Worm (Caenorhabditis elegans) whole organism, late embryonic: Measurements from ENCODE around the gene fbxa-61.

Source experiments
- C08G9.2 ChIP-seq: sonication (generic microtip); optimal IDR thresholded peaks from 2 replicates; lab custom pipeline; 2016; ENCODE audit warnings: mild to moderate bottlenecking, missing genetic modification characterization, moderate library complexity, missing compliant biosample characterization
- F13H6.1 ChIP-seq: sonication (generic microtip); optimal IDR thresholded peaks from 2 replicates; lab custom pipeline; 2016; ENCODE audit warnings: missing genetic modification characterization, missing compliant biosample characterization
- T23F11.4 ChIP-seq: fragments of 200-800 bp; sonication (Bioruptor generic); optimal IDR thresholded peaks from 2 replicates; lab custom pipeline; 2018; ENCODE audit warnings: mild to moderate bottlenecking, missing genetic modification characterization, missing compliant biosample characterization
- Y22D7AL.16 ChIP-seq: sonication (generic microtip); optimal IDR thresholded peaks from 2 replicates; lab custom pipeline; 2016; ENCODE audit warnings: missing genetic modification characterization, missing compliant biosample characterization
- ahr-1 ChIP-seq: sonication (generic microtip); optimal IDR thresholded peaks from 2 replicates; lab custom pipeline; 2016; ENCODE audit warnings: missing genetic modification characterization, missing compliant biosample characterization
- ceh-2 ChIP-seq: sonication (generic microtip); optimal IDR thresholded peaks from 2 replicates; lab custom pipeline; 2016; ENCODE audit warnings: missing genotype, missing genetic modification characterization, missing compliant biosample characterization
- ceh-22 ChIP-seq: sonication (generic microtip); optimal IDR thresholded peaks from 2 replicates; lab custom pipeline; 2017; ENCODE audit warnings: missing biosample characterization, missing genetic modification characterization
- ceh-24 ChIP-seq: sonication (generic microtip); optimal IDR thresholded peaks from 2 replicates; lab custom pipeline; 2016; ENCODE audit warnings: mild to moderate bottlenecking, missing genetic modification characterization, missing compliant biosample characterization
- ceh-31 ChIP-seq: sonication (generic microtip); optimal IDR thresholded peaks from 2 replicates; lab custom pipeline; 2016; ENCODE audit warnings: missing genetic modification characterization, missing compliant biosample characterization
- ceh-34 ChIP-seq: sonication (generic microtip); optimal IDR thresholded peaks from 2 replicates; lab custom pipeline; 2016; ENCODE audit warnings: mild to moderate bottlenecking, missing genetic modification characterization, missing compliant biosample characterization
- ceh-45 ChIP-seq: fragments of 200-800 bp; sonication (Bioruptor generic); IDR thresholded peaks from 2 replicates; pipeline ENCODE4 v1.3.6; 2022; ENCODE audit warnings: missing genetic modification reagents, missing genetic modification characterization, missing compliant biosample characterization
- ceh-48 ChIP-seq: sonication (generic microtip); optimal IDR thresholded peaks from 2 replicates; lab custom pipeline; 2016; ENCODE audit warnings: missing genetic modification characterization, inconsistent platforms, missing compliant biosample characterization
- ceh-6 ChIP-seq: fragments of 200-800 bp; sonication (Bioruptor generic); optimal IDR thresholded peaks from 2 replicates; lab custom pipeline; 2018; ENCODE audit warnings: mild to moderate bottlenecking, missing genetic modification characterization, missing compliant biosample characterization
- ceh-9 ChIP-seq: sonication (generic microtip); optimal IDR thresholded peaks from 2 replicates; lab custom pipeline; 2016; ENCODE audit warnings: mild to moderate bottlenecking, missing genetic modification characterization, inconsistent platforms, missing compliant biosample characterization
- che-1 ChIP-seq: sonication (generic microtip); optimal IDR thresholded peaks from 2 replicates; lab custom pipeline; 2016; ENCODE audit warnings: mild to moderate bottlenecking, missing genetic modification characterization, missing compliant biosample characterization
- elt-2 ChIP-seq: sonication (generic microtip); optimal IDR thresholded peaks from 2 replicates; lab custom pipeline; 2016; ENCODE audit warnings: missing genetic modification reagents, missing genetic modification characterization, missing compliant biosample characterization
- eyg-1 ChIP-seq: sonication (generic microtip); optimal IDR thresholded peaks from 2 replicates; lab custom pipeline; 2016; ENCODE audit warnings: missing genotype, missing genetic modification characterization, missing compliant biosample characterization
- fax-1 ChIP-seq: sonication (generic microtip); optimal IDR thresholded peaks from 2 replicates; lab custom pipeline; 2016; ENCODE audit warnings: missing genotype, missing genetic modification characterization, missing compliant biosample characterization
- hlh-15 ChIP-seq: sonication (generic microtip); optimal IDR thresholded peaks from 2 replicates; lab custom pipeline; 2016; ENCODE audit warnings: missing genetic modification characterization, missing compliant biosample characterization
- hlh-30 ChIP-seq: sonication (generic microtip); optimal IDR thresholded peaks from 2 replicates; lab custom pipeline; 2017; ENCODE audit warnings: antibody characterized with exemption, missing genetic modification characterization, missing compliant biosample characterization; ENCODE audit not compliant: insufficient read depth
- hlh-6 ChIP-seq: sonication (generic microtip); optimal IDR thresholded peaks from 2 replicates; lab custom pipeline; 2016; ENCODE audit warnings: missing genotype, missing genetic modification characterization, missing compliant biosample characterization
- hlh-8 ChIP-seq: sonication (generic microtip); optimal IDR thresholded peaks from 2 replicates; lab custom pipeline; 2016; ENCODE audit warnings: missing genotype, missing genetic modification characterization, missing compliant biosample characterization
- nhr-11 ChIP-seq: fragments of 150-350 bp; optimal IDR thresholded peaks from 2 replicates; lab custom pipeline; 2014; ENCODE audit warnings: missing biosample characterization, missing genetic modification characterization
- npax-4 ChIP-seq: sonication (generic microtip); optimal IDR thresholded peaks from 2 replicates; lab custom pipeline; 2016; ENCODE audit warnings: missing genetic modification characterization, missing compliant biosample characterization
- pat-9 ChIP-seq: fragments of 200-800 bp; sonication (Bioruptor generic); optimal IDR thresholded peaks from 2 replicates; lab custom pipeline; 2018; ENCODE audit warnings: mild to moderate bottlenecking, missing genetic modification characterization, moderate library complexity, missing compliant biosample characterization
- pax-1 ChIP-seq: fragments of 150-350 bp; optimal IDR thresholded peaks from 2 replicates; lab custom pipeline; 2014; ENCODE audit warnings: missing biosample characterization, missing genetic modification characterization
- pha-2 ChIP-seq: sonication (generic microtip); optimal IDR thresholded peaks from 2 replicates; lab custom pipeline; 2017; ENCODE audit warnings: mild to moderate bottlenecking, missing genetic modification characterization, missing compliant biosample characterization
- pqm-1 ChIP-seq: sonication (generic microtip); optimal IDR thresholded peaks from 2 replicates; lab custom pipeline; 2016; ENCODE audit warnings: missing genetic modification characterization, missing compliant biosample characterization
- rnt-1 ChIP-seq: sonication (generic microtip); optimal IDR thresholded peaks from 2 replicates; lab custom pipeline; 2016; ENCODE audit warnings: missing genetic modification characterization, missing compliant biosample characterization
- sox-4 ChIP-seq: sonication (generic microtip); optimal IDR thresholded peaks from 2 replicates; lab custom pipeline; 2017; ENCODE audit warnings: mild to moderate bottlenecking, missing genetic modification characterization, inconsistent platforms, missing compliant biosample characterization
- tbx-2 ChIP-seq: sonication (generic microtip); optimal IDR thresholded peaks from 2 replicates; lab custom pipeline; 2016; ENCODE audit warnings: missing genetic modification characterization, missing compliant biosample characterization
- tbx-7 ChIP-seq: sonication (generic microtip); optimal IDR thresholded peaks from 2 replicates; lab custom pipeline; 2016; ENCODE audit warnings: missing genotype, missing genetic modification characterization, missing compliant biosample characterization
- unc-42 ChIP-seq: sonication (generic microtip); optimal IDR thresholded peaks from 2 replicates; lab custom pipeline; 2016; ENCODE audit warnings: missing genotype, missing genetic modification characterization, missing compliant biosample characterization
- unc-55 ChIP-seq: sonication (generic microtip); optimal IDR thresholded peaks from 2 replicates; lab custom pipeline; 2017; ENCODE audit warnings: missing biosample characterization, missing genetic modification reagents, missing genetic modification characterization
- zip-5 ChIP-seq: sonication (generic microtip); optimal IDR thresholded peaks from 2 replicates; lab custom pipeline; 2016; ENCODE audit warnings: missing genetic modification characterization, missing compliant biosample characterization

The fbxa-61 gene

ce11 chrIII:1273655-1274328 is 34.9 kb downstream of the fbxa-61 start, which contains the start of gene fbxa-29:
Gene fbxa-29 (minus strand): TSS chrIII:1273705.
- TF ChIP-seq pqm-1 (tag; lab: Kevin White, UChicago) (no peak), ceh-31 (tag; lab: Kevin White, UChicago) (no peak), pat-9 (tag; lab: Kevin White, UChicago) (no peak), unc-55 (no peak), hlh-30 (tag; lab: Kevin White, UChicago) (no peak), rnt-1 (no peak), C08G9.2 (tag; lab: Kevin White, UChicago) (no peak), T23F11.4 (GFP tag; lab: Kevin White, UChicago) (no peak), ceh-34 (tag; lab: Kevin White, UChicago) (no peak), sox-4 (no peak), ahr-1 (tag; lab: Kevin White, UChicago) (no peak), hlh-6 (tag; lab: Kevin White, UChicago) (no peak), tbx-2 (tag; lab: Kevin White, UChicago) (no peak), ceh-24 (tag; lab: Kevin White, UChicago) (no peak)

DNA sequence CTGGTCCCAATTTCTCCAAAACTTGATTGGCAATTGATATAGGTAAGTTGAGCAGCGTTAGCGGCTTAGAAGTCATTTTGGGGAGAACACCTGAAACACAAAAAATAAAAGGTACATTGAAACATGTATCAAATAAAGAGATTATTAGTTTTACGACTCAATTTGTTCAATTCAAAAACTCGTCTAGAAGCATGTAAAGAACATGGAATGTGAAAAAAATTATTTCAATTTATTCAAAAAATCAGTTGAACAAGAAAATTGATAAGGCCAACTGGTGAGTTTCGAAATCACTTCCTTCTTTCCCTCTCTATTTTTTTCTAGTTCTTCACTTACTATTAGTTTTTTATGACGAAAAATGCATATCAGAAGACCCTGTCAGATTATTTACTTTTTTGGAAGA is 36.7 kb downstream of the fbxa-61 start, which contains the start of gene fbxa-30:
Gene fbxa-30, minus strand, starts transcription at position 101 of the 400 bp plus-strand sequence.
- no peak for TF ChIP-seq ceh-48 (tag; lab: Kevin White, UChicago)
- TF ChIP-seq ceh-9 (tag; lab: Kevin White, UChicago) = no peak
- TF ChIP-seq ceh-2 (tag; lab: Kevin White, UChicago) = no peak
- no peak for TF ChIP-seq fax-1 (tag; lab: Kevin White, UChicago)
- no peak for TF ChIP-seq zip-5 (tag; lab: Kevin White, UChicago)
- TF ChIP-seq che-1 (tag; lab: Kevin White, UChicago) = no peak
- no peak for TF ChIP-seq unc-42 (tag; lab: Kevin White, UChicago)
- TF ChIP-seq npax-4 (tag; lab: Kevin White, UChicago) = no peak
- no peak for TF ChIP-seq pha-2 (tag; lab: Kevin White, UChicago)

DNA sequence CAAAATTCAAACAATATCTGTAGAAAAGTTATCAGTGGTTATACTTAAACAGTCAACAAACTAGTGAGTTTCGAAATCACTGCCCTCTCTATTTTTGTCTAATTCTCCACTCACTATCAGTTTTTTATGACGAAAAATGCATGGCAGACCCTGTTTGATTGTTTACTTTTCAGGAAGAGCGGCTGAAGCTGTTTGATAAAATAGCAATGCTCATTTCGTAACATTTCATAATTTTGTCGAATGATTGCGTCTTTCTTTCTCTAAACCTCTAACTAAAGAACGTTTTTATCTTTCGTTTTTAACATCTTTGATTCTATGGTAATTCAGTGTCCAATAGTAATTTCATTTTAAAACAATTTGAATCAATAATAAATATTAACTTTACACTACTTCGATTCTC is 40.3 kb downstream of the fbxa-61 start:
- TF ChIP-seq elt-2 (tag; lab: Kevin White, UChicago) = peak; percentile 43
- TF ChIP-seq ceh-2 (tag; lab: Kevin White, UChicago) = no peak
- no peak for TF ChIP-seq zip-5 (tag; lab: Kevin White, UChicago)
- TF ChIP-seq pqm-1 (tag; lab: Kevin White, UChicago) = peak; percentile 45
- TF ChIP-seq ceh-22 (tag; lab: Kevin White, UChicago) = no peak

- TF ChIP-seq hlh-8 (tag; lab: Kevin White, UChicago) (no peak), F13H6.1 (tag; lab: Kevin White, UChicago) (no peak), nhr-11 (no peak), pha-2 (tag; lab: Kevin White, UChicago) (no peak), npax-4 (tag; lab: Kevin White, UChicago) (no peak), ceh-2 (tag; lab: Kevin White, UChicago) (no peak), Y22D7AL.16 (tag; lab: Kevin White, UChicago) (no peak), eyg-1 (tag; lab: Kevin White, UChicago) (no peak), ceh-9 (tag; lab: Kevin White, UChicago) (no peak), hlh-15 (tag; lab: Kevin White, UChicago) (no peak), tbx-7 (tag; lab: Kevin White, UChicago) (no peak), ceh-24 (tag; lab: Kevin White, UChicago) (no peak), rnt-1 (no peak), unc-55 (no peak), pqm-1 (tag; lab: Kevin White, UChicago) (no peak), tbx-2 (tag; lab: Kevin White, UChicago) (no peak), pax-1 (tag; lab: Kevin White, UChicago) (no peak), ahr-1 (tag; lab: Kevin White, UChicago) (no peak), ceh-45 (GFP tag; lab: Robert Waterston, UW) (no peak), ceh-6 (GFP tag; lab: Kevin White, UChicago) (no peak)
Measured at ce11 chrIII:1284584-1285046, 45.8 kb downstream of the fbxa-61 start, which contains the start of gene fbxa-37. Gene fbxa-37 (plus strand): TSS chrIII:1284996.
